Worm (Caenorhabditis elegans) whole organism, L2 larva: ENCODE measurements around the gene C23H3.2.

Source experiments
- ZK546.5 ChIP-seq: sonication (generic microtip); optimal IDR thresholded peaks from 2 replicates; lab custom pipeline; 2017; ENCODE audit warnings: missing biosample characterization, missing genetic modification characterization
- ceh-82 ChIP-seq: fragments of 150-350 bp; optimal IDR thresholded peaks from 2 replicates; lab custom pipeline; 2014; ENCODE audit warnings: missing biosample characterization, missing genetic modification characterization
- dmd-4 ChIP-seq: sonication (generic microtip); optimal IDR thresholded peaks from 2 replicates; lab custom pipeline; 2017; ENCODE audit warnings: missing biosample characterization, missing genetic modification characterization
- lin-39 ChIP-seq: fragments of 150-350 bp; optimal IDR thresholded peaks from 2 replicates; lab custom pipeline; 2014; ENCODE audit warnings: missing biosample characterization, missing genetic modification reagents, missing genetic modification characterization
- lsy-2 ChIP-seq, 2 experiments: fragments of 150-350 bp in 1 of 2; sonication (generic microtip) in 1 of 2; optimal IDR thresholded peaks; 2 replicates each; lab custom pipeline; 2014 to 2017; ENCODE audit warnings: missing biosample characterization in 2 of 2, missing genetic modification characterization in 2 of 2
- nhr-11 ChIP-seq: fragments of 150-350 bp; optimal IDR thresholded peaks from 2 replicates; lab custom pipeline; 2014; ENCODE audit warnings: missing biosample characterization, missing genetic modification characterization
- nhr-23 ChIP-seq: fragments of 150-350 bp; optimal IDR thresholded peaks from 2 replicates; lab custom pipeline; 2014; ENCODE audit warnings: missing biosample characterization, missing genetic modification reagents, missing genetic modification characterization
- nhr-237 ChIP-seq: fragments of 150-350 bp; optimal IDR thresholded peaks from 2 replicates; lab custom pipeline; 2014; ENCODE audit warnings: missing biosample characterization, missing genetic modification characterization
- nhr-77 ChIP-seq: fragments of 150-350 bp; optimal IDR thresholded peaks from 2 replicates; lab custom pipeline; 2014; ENCODE audit warnings: missing biosample characterization, missing genetic modification characterization
- unc-39 ChIP-seq: fragments of 150-350 bp; optimal IDR thresholded peaks from 2 replicates; lab custom pipeline; 2014; ENCODE audit warnings: missing biosample characterization, missing genetic modification characterization
- ztf-11 ChIP-seq: sonication (generic microtip); optimal IDR thresholded peaks from 2 replicates; lab custom pipeline; 2017; ENCODE audit warnings: missing biosample characterization, missing genetic modification characterization

DNA sequence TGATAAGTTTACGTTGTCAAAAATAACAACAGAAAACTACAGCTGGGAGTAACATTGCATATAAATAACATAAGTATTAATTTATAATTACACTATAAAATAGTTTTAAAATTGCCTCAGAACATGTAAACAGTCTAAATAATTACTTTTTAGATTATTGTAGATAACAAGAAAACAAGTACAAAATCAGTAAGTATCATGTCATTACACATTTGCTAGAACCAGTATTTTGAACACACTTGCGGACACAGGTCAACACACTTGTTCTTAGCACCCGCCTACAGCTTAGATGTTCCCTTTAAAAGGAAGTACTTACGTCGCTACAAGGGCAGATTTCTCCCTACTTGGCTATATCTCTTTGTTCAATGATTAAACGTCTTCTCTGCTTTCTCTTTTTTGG is 27.2 kb upstream of the C23H3.2 start, which contains the start of gene F23F1.2:
- TF ChIP-seq lin-39 (tag; lab: Kevin White, UChicago) (no peak), nhr-11 (no peak), unc-39 (tag; lab: Kevin White, UChicago) (no peak), ZK546.5 (tag; lab: Kevin White, UChicago) (no peak), nhr-23 (tag; lab: Kevin White, UChicago) (no peak), ztf-11 (no peak), nhr-237 (tag; lab: Kevin White, UChicago) (no peak), nhr-77 (tag; lab: Kevin White, UChicago) (no peak), lsy-2 (tag; optimal IDR thresholded peaks at IDR 0.05; lab: Kevin White, UChicago) (no peak), ceh-82 (tag; lab: Kevin White, UChicago) (no peak), dmd-4 (tag; lab: Kevin White, UChicago) (no peak)
